Fruit fly (Drosophila melanogaster) whole organism, embryonic: ENCODE data around the gene Desat1.
A peak's percentile ranks its signal among the peaks of the same experiment; 100 is the strongest.

Experiments used
- ATbp ChIP-seq: fragments of 200-800 bp; sonication (Bioruptor generic); optimal IDR thresholded peaks from 2 replicates; lab custom pipeline; 2017; ENCODE audit warnings: missing biosample characterization, mild to moderate bottlenecking, missing genetic modification characterization, missing genetic modification reagents
- Bgb ChIP-seq: fragments of 200-800 bp; sonication (Bioruptor generic); IDR thresholded peaks from 2 replicates; pipeline ENCODE4 v1.3.6; 2022; ENCODE audit warnings: missing biosample characterization, missing genetic modification characterization; ENCODE audit not compliant: partially characterized antibody
- CG10321 ChIP-seq: fragments of 200-800 bp; sonication (Bioruptor generic); IDR thresholded peaks from 2 replicates; pipeline ENCODE4 v1.3.6; 2022; ENCODE audit warnings: missing biosample characterization, missing genetic modification characterization
- CG11723 ChIP-seq: fragments of 200-800 bp; sonication (Bioruptor generic); optimal IDR thresholded peaks from 2 replicates; lab custom pipeline; 2017; ENCODE audit warnings: missing biosample characterization, mild to moderate bottlenecking, missing genetic modification characterization
- CG12236 ChIP-seq: fragments of 200-800 bp; sonication (Bioruptor generic); optimal IDR thresholded peaks from 2 replicates; lab custom pipeline; 2016; ENCODE audit warnings: missing biosample characterization, missing genetic modification characterization
- CG13894 ChIP-seq: fragments of 200-800 bp; sonication (Bioruptor generic); optimal IDR thresholded peaks from 3 replicates; lab custom pipeline; 2018; ENCODE audit warnings: missing biosample characterization, mild to moderate bottlenecking, missing genetic modification characterization, moderate library complexity
- CG15696 ChIP-seq: fragments of 200-800 bp; sonication (Bioruptor generic); optimal IDR thresholded peaks from 2 replicates; lab custom pipeline; 2019; ENCODE audit warnings: missing biosample characterization, mild to moderate bottlenecking, missing genetic modification characterization, moderate library complexity
- CG17328 ChIP-seq: fragments of 200-800 bp; sonication (Bioruptor generic); IDR thresholded peaks from 2 replicates; pipeline ENCODE4 v1.3.6; 2022; ENCODE audit warnings: missing biosample characterization, missing genetic modification characterization
- CG17359 ChIP-seq: fragments of 200-800 bp; sonication (Bioruptor generic); optimal IDR thresholded peaks from 3 replicates; lab custom pipeline; 2018; ENCODE audit warnings: missing biosample characterization, mild to moderate bottlenecking, missing genetic modification characterization, moderate library complexity
- CG18476 ChIP-seq: fragments of 200-800 bp; sonication (Bioruptor generic); optimal IDR thresholded peaks from 2 replicates; lab custom pipeline; 2016; ENCODE audit warnings: missing biosample characterization, mild to moderate bottlenecking, missing genetic modification characterization
- CG2120 ChIP-seq: fragments of 200-800 bp; sonication (Bioruptor generic); optimal IDR thresholded peaks from 3 replicates; lab custom pipeline; 2016; ENCODE audit warnings: missing biosample characterization, missing genetic modification characterization
- CG34376 ChIP-seq: fragments of 200-800 bp; sonication (Bioruptor generic); optimal IDR thresholded peaks from 2 replicates; lab custom pipeline; 2018; ENCODE audit warnings: missing biosample characterization, mild to moderate bottlenecking, missing genetic modification characterization
- CG42726 ChIP-seq: fragments of 200-800 bp; sonication (Bioruptor generic); IDR thresholded peaks from 2 replicates; pipeline ENCODE4 v1.3.6; 2022; ENCODE audit warnings: missing biosample characterization, missing genetic modification characterization; ENCODE audit not compliant: partially characterized antibody
- CG7963 ChIP-seq: fragments of 200-800 bp; sonication (Bioruptor generic); IDR thresholded peaks from 3 replicates; pipeline ENCODE4 v1.3.6; 2022; ENCODE audit warnings: missing biosample characterization, missing genetic modification characterization; ENCODE audit not compliant: partially characterized antibody
- CG7987 ChIP-seq: fragments of 200-800 bp; sonication (Bioruptor generic); optimal IDR thresholded peaks from 2 replicates; lab custom pipeline; 2018; ENCODE audit warnings: missing biosample characterization, mild to moderate bottlenecking, missing genetic modification characterization, moderate library complexity
- CG9437 ChIP-seq: fragments of 200-800 bp; sonication (Bioruptor generic); optimal IDR thresholded peaks from 2 replicates; lab custom pipeline; 2018; ENCODE audit warnings: missing biosample characterization, mild to moderate bottlenecking, missing genetic modification characterization
- CrebB ChIP-seq: fragments of 200-800 bp; sonication (Bioruptor generic); optimal IDR thresholded peaks from 3 replicates; lab custom pipeline; 2018; ENCODE audit warnings: missing biosample characterization, mild to moderate bottlenecking, missing genetic modification characterization
- Drgx ChIP-seq: fragments of 200-800 bp; sonication (Bioruptor generic); IDR thresholded peaks from 2 replicates; pipeline ENCODE4 v1.3.6; 2022; ENCODE audit warnings: missing biosample characterization, missing genetic modification characterization
- E2f1 ChIP-seq: fragments of 200-800 bp; sonication (Bioruptor generic); IDR thresholded peaks from 2 replicates; pipeline ENCODE4 v1.3.6; 2022; ENCODE audit warnings: missing biosample characterization, missing genetic modification characterization
- Gug ChIP-seq: fragments of 200-800 bp; sonication (Bioruptor generic); IDR thresholded peaks from 4 replicates; pipeline ENCODE4 v1.3.6; 2022; ENCODE audit warnings: missing biosample characterization, missing genetic modification characterization
- HHEX ChIP-seq: fragments of 200-800 bp; sonication (Bioruptor generic); optimal IDR thresholded peaks from 3 replicates; lab custom pipeline; 2017; ENCODE audit warnings: missing biosample characterization, mild to moderate bottlenecking, missing genetic modification characterization, missing genetic modification reagents
- Hr3 ChIP-seq: fragments of 200-800 bp; sonication (Bioruptor generic); optimal IDR thresholded peaks from 3 replicates; lab custom pipeline; 2016; ENCODE audit warnings: missing biosample characterization, missing genetic modification characterization
- Jarid2 ChIP-seq: fragments of 200-800 bp; sonication (Bioruptor generic); optimal IDR thresholded peaks from 3 replicates; lab custom pipeline; 2017; ENCODE audit warnings: mild to moderate bottlenecking, missing biosample characterization, missing genetic modification reagents, missing genetic modification characterization
- Lim3 ChIP-seq: fragments of 200-800 bp; sonication (Bioruptor generic); IDR thresholded peaks from 2 replicates; pipeline ENCODE4 v1.3.6; 2022; ENCODE audit warnings: missing biosample characterization, missing genetic modification characterization
- MBD-R2 ChIP-seq: fragments of 200-800 bp; sonication (Bioruptor generic); IDR thresholded peaks from 2 replicates; pipeline ENCODE4 v1.3.6; 2022; ENCODE audit warnings: missing biosample characterization, missing genetic modification characterization
- NC2α ChIP-seq: fragments of 200-800 bp; sonication (Bioruptor generic); optimal IDR thresholded peaks from 2 replicates; lab custom pipeline; 2016; ENCODE audit warnings: missing biosample characterization, missing genetic modification characterization
- Nf-YA ChIP-seq: fragments of 200-800 bp; sonication (Bioruptor generic); IDR thresholded peaks from 2 replicates; pipeline ENCODE4 v1.3.6; 2022; ENCODE audit warnings: missing biosample characterization, missing genetic modification characterization
- NfI ChIP-seq: fragments of 200-800 bp; sonication (Bioruptor generic); optimal IDR thresholded peaks from 3 replicates; lab custom pipeline; 2018; ENCODE audit warnings: missing biosample characterization, mild to moderate bottlenecking, missing genetic modification characterization, moderate library complexity
- Rfx ChIP-seq: fragments of 200-800 bp; sonication (Bioruptor generic); IDR thresholded peaks from 2 replicates; pipeline ENCODE4 v1.3.6; 2022; ENCODE audit warnings: missing biosample characterization, missing genetic modification characterization
- TFAM ChIP-seq: fragments of 200-800 bp; sonication (Bioruptor generic); optimal IDR thresholded peaks from 2 replicates; lab custom pipeline; 2017; ENCODE audit warnings: missing biosample characterization, missing genetic modification characterization, inconsistent platforms
- Taf1 ChIP-seq: fragments of 200-800 bp; sonication (Bioruptor generic); IDR thresholded peaks from 2 replicates; pipeline ENCODE4 v1.3.6; 2022; ENCODE audit warnings: missing biosample characterization, missing genetic modification characterization
- Usf ChIP-seq: fragments of 200-800 bp; sonication (Bioruptor generic); optimal IDR thresholded peaks from 2 replicates; lab custom pipeline; 2017; ENCODE audit warnings: missing genotype, missing biosample characterization, missing genetic modification characterization
- Xrp1 ChIP-seq: fragments of 200-800 bp; sonication (Bioruptor generic); IDR thresholded peaks from 2 replicates; pipeline ENCODE4 v1.3.6; 2022; ENCODE audit warnings: missing biosample characterization, missing genetic modification characterization
- chinmo ChIP-seq: fragments of 200-800 bp; sonication (Bioruptor generic); IDR thresholded peaks from 4 replicates; pipeline ENCODE4 v1.3.6; 2022; ENCODE audit warnings: missing biosample characterization, missing genetic modification characterization; ENCODE audit not compliant: partially characterized antibody
- chn ChIP-seq: fragments of 200-800 bp; sonication (Bioruptor generic); optimal IDR thresholded peaks from 2 replicates; lab custom pipeline; 2016; ENCODE audit warnings: missing biosample characterization, missing genetic modification characterization
- ci ChIP-seq: fragments of 200-800 bp; sonication (Bioruptor generic); IDR thresholded peaks from 3 replicates; pipeline ENCODE4 v1.3.6; 2022; ENCODE audit warnings: missing biosample characterization, missing genetic modification characterization
- da ChIP-seq: fragments of 200-800 bp; sonication (Bioruptor generic); optimal IDR thresholded peaks from 2 replicates; lab custom pipeline; 2016; ENCODE audit warnings: missing biosample characterization, missing genetic modification characterization
- emc ChIP-seq: fragments of 200-800 bp; sonication (Bioruptor generic); optimal IDR thresholded peaks from 2 replicates; lab custom pipeline; 2016; ENCODE audit warnings: missing biosample characterization, missing genetic modification characterization
- ewg ChIP-seq: fragments of 200-800 bp; sonication (Bioruptor generic); optimal IDR thresholded peaks from 3 replicates; lab custom pipeline; 2017; ENCODE audit warnings: mild to moderate bottlenecking, missing biosample characterization, missing genetic modification reagents, missing genetic modification characterization
- grn ChIP-seq: fragments of 200-800 bp; sonication (Bioruptor generic); optimal IDR thresholded peaks from 3 replicates; lab custom pipeline; 2017; ENCODE audit warnings: missing biosample characterization, missing genetic modification characterization
- gt ChIP-seq: fragments of 200-800 bp; sonication (Bioruptor generic); IDR thresholded peaks from 2 replicates; pipeline ENCODE4 v1.3.6; 2022; ENCODE audit warnings: missing biosample characterization, missing genetic modification characterization
- kah ChIP-seq: fragments of 200-800 bp; sonication (Bioruptor generic); optimal IDR thresholded peaks from 2 replicates; lab custom pipeline; 2018; ENCODE audit warnings: missing biosample characterization, mild to moderate bottlenecking, missing genetic modification characterization
- luna ChIP-seq: fragments of 200-800 bp; sonication (Bioruptor generic); optimal IDR thresholded peaks from 2 replicates; lab custom pipeline; 2016; ENCODE audit warnings: missing biosample characterization, missing genetic modification characterization
- pfk ChIP-seq: fragments of 200-800 bp; sonication (Bioruptor generic); optimal IDR thresholded peaks from 2 replicates; lab custom pipeline; 2018; ENCODE audit warnings: missing biosample characterization, mild to moderate bottlenecking, missing genetic modification characterization, moderate library complexity
- pho ChIP-seq: fragments of 200-800 bp; sonication (Bioruptor generic); optimal IDR thresholded peaks from 2 replicates; lab custom pipeline; 2016; ENCODE audit warnings: missing biosample characterization, missing genetic modification characterization
- phol ChIP-seq: fragments of 200-800 bp; sonication (Bioruptor generic); optimal IDR thresholded peaks from 3 replicates; lab custom pipeline; 2018; ENCODE audit warnings: missing biosample characterization, mild to moderate bottlenecking, missing genetic modification characterization, moderate library complexity
- pnt ChIP-seq: fragments of 200-800 bp; sonication (Bioruptor generic); optimal IDR thresholded peaks from 3 replicates; lab custom pipeline; 2016; ENCODE audit warnings: missing biosample characterization, missing genetic modification characterization
- sd ChIP-seq: fragments of 200-800 bp; sonication (Bioruptor generic); optimal IDR thresholded peaks from 3 replicates; lab custom pipeline; 2018; ENCODE audit warnings: missing biosample characterization, mild to moderate bottlenecking, missing genetic modification characterization, moderate library complexity
- sqz ChIP-seq: fragments of 200-800 bp; sonication (Bioruptor generic); optimal IDR thresholded peaks from 3 replicates; lab custom pipeline; 2018; ENCODE audit warnings: missing biosample characterization, mild to moderate bottlenecking, missing genetic modification characterization
- sug ChIP-seq: fragments of 200-800 bp; optimal IDR thresholded peaks from 2 replicates; lab custom pipeline; 2019; ENCODE audit warnings: missing biosample characterization, mild to moderate bottlenecking, missing genetic modification characterization, moderate library complexity
- zfh2 ChIP-seq: fragments of 200-800 bp; sonication (Bioruptor generic); optimal IDR thresholded peaks from 2 replicates; lab custom pipeline; 2016; ENCODE audit warnings: missing biosample characterization, missing genetic modification characterization

Gene Desat1

dm6 chr3R:12433764-12434163 lies 5.6 kb upstream of the Desat1 start, which contains the start of the genes Aos1 and Srlp (continued):
- 0 out of 2 replicates have a peak, but pooled peaks have one; percentile 30 for TF ChIP-seq CG17328 (GFP tag; lab: Robert Waterston, UW)
- no peak for TF ChIP-seq luna (GFP tag; lab: Kevin White, UChicago)
- TF ChIP-seq da (GFP tag; lab: Kevin White, UChicago): no peak
- peak; percentile 9 for TF ChIP-seq Usf (GFP tag; lab: Kevin White, UChicago)
- no peak for TF ChIP-seq CG7987 (GFP tag; lab: Kevin White, UChicago)
- peak; percentile 35 for TF ChIP-seq CG17359 (tag; lab: Kevin White, UChicago)
- peak; percentile 18 for TF ChIP-seq zfh2 (GFP tag; lab: Kevin White, UChicago)
- peak; percentile 63 for TF ChIP-seq CG13894 (tag; lab: Kevin White, UChicago)
- TF ChIP-seq NfI: peak; percentile 46
- no peak for TF ChIP-seq ci (GFP tag; lab: Robert Waterston, UW)
- no peak for TF ChIP-seq Taf1 (GFP tag; lab: Robert Waterston, UW)
- peak; percentile 51 for TF ChIP-seq CG9437 (GFP tag; lab: Kevin White, UChicago)
- peak; percentile 58 for TF ChIP-seq sd (tag; lab: Kevin White, UChicago)
- peak; percentile 42 for TF ChIP-seq CG2120 (GFP tag; lab: Kevin White, UChicago)
- no peak for TF ChIP-seq Lim3 (GFP tag; lab: Robert Waterston, UW)
- TF ChIP-seq CG12236 (GFP tag; lab: Kevin White, UChicago): no peak
- peak; percentile 17 for TF ChIP-seq CG34376 (GFP tag; lab: Kevin White, UChicago)
- TF ChIP-seq ewg (GFP tag; lab: Kevin White, UChicago): peak; percentile 1
- TF ChIP-seq CG42726 (GFP tag; lab: Robert Waterston, UW): no peak
- no peak for TF ChIP-seq pnt (GFP tag; lab: Kevin White, UChicago)
- no peak for TF ChIP-seq NC2α (GFP tag; lab: Kevin White, UChicago)
- TF ChIP-seq Jarid2: no peak
- TF ChIP-seq TFAM (GFP tag; lab: Kevin White, UChicago): no peak
- no peak for TF ChIP-seq ATbp (GFP tag; lab: Kevin White, UChicago)
- TF ChIP-seq pfk (GFP tag; lab: Kevin White, UChicago): no peak
- 0 out of 4 replicates have a peak, but pooled peaks have one; percentile 38 for TF ChIP-seq chinmo (GFP tag; lab: Robert Waterston, UW)
- peak; percentile 27 for TF ChIP-seq kah (GFP tag; lab: Kevin White, UChicago)
- TF ChIP-seq Xrp1 (GFP tag; lab: Robert Waterston, UW): peak; percentile 31; the same call in 1 of the 2 replicates
- TF ChIP-seq CG11723 (GFP tag; lab: Kevin White, UChicago): peak; percentile 11
- no peak for TF ChIP-seq Bgb
- TF ChIP-seq gt: no peak
- TF ChIP-seq sqz (GFP tag; lab: Kevin White, UChicago): no peak
- peak; percentile 69 for TF ChIP-seq MBD-R2 (GFP tag; lab: Robert Waterston, UW)
- no peak for TF ChIP-seq Drgx
- no peak for TF ChIP-seq CG18476 (GFP tag; lab: Kevin White, UChicago)
- peak; percentile 17 for TF ChIP-seq HHEX (GFP tag; lab: Kevin White, UChicago)
- TF ChIP-seq pho: no peak
- TF ChIP-seq grn (GFP tag; lab: Kevin White, UChicago): no peak
- TF ChIP-seq CG7963: no peak
- peak; percentile 80 for TF ChIP-seq phol (tag; lab: Kevin White, UChicago)
- no peak for TF ChIP-seq CrebB (tag; lab: Kevin White, UChicago)
- no peak for TF ChIP-seq chn (GFP tag; lab: Kevin White, UChicago)
- TF ChIP-seq Gug (GFP tag; lab: Robert Waterston, UW): peak; percentile 1; the same call in 1 of the 4 replicates
- TF ChIP-seq Nf-YA (GFP tag; lab: Robert Waterston, UW): no peak
- no peak for TF ChIP-seq CG10321
- 0 out of 2 replicates have a peak, but pooled peaks have one; percentile 8 for TF ChIP-seq E2f1 (GFP tag; lab: Robert Waterston, UW)
- TF ChIP-seq Hr3 (GFP tag; lab: Kevin White, UChicago): peak; percentile 66
- peak; percentile 62 for TF ChIP-seq CG15696 (tag; lab: Kevin White, UChicago)
- TF ChIP-seq emc: no peak
- TF ChIP-seq Rfx (GFP tag; lab: Robert Waterston, UW): 0 out of 2 replicates have a peak, but pooled peaks have one; percentile 36
- peak; percentile 79 for TF ChIP-seq sug (tag; lab: Kevin White, UChicago)
